Fruit fly (Drosophila melanogaster) Kc167 (cell line): ENCODE measurements around the gene GABA-B-R3.

Experiments
- insv ChIP-seq: fragments of >200 bp; optimal IDR thresholded peaks from 3 replicates; lab custom pipeline; 2018; ENCODE audit warnings: missing external identifiers
- ttk ChIP-seq: sonication (Bioruptor generic); optimal IDR thresholded peaks from 2 replicates; lab custom pipeline; 2017; ENCODE audit warnings: missing external identifiers

DNA sequence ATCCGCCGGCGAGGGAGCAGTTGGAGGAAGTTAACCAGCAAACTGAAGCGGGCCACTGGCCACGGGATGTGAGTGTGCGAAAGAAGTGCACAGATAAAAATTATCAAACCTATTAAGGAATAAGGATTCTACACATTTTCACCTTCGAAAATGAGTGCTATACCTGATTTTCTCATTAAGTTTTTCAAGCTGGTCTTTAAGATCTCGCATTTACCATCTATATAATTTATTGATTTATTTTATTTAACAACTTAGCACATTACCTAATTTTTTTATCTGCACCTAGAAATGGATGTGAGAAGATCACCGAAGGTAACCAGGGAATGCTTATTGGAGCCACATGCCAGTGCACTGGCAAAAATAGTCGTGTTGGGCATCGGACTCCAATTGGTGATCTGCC lies 28.0 kb upstream of the GABA-B-R3 start:
- TF ChIP-seq insv (no peak), ttk (no peak)
